Fruit fly (Drosophila melanogaster): ENCODE measurements around the gene Sox21a.

The Sox21a gene

DNA sequence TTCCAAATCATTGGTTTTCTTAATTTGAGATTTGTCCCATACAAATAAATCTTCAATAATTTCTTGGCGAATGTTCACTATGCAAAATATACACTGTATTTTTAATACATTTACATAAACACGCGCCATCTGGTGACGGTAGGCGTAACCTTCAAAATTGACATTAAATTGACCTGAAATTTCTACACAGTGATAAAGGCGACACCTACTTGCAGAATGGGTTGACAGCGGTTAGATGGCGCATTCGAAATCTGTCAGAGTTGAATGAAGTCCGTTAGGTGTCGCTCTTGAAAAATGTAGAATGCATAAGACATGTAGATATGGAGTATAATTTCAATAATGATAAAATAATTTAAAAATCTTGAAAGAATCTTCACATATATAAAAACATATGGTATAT is 3.5 kb upstream of the Sox21a start (continued):
- no peak for TF ChIP-seq Ets96B (tag; optimal IDR thresholded peaks at IDR 0.05)
- TF ChIP-seq CG1621 (tag; optimal IDR thresholded peaks at IDR 0.05): no peak
- no peak for TF ChIP-seq Gug (GFP tag; IDR thresholded peaks at IDR 0.05)
- TF ChIP-seq Hr38 (GFP tag; optimal IDR thresholded peaks at IDR 0.05): no peak
- no peak for TF ChIP-seq CG6276 (GFP tag; optimal IDR thresholded peaks at IDR 0.05)
- peak; percentile 35 for TF ChIP-seq Hr4 (GFP tag; optimal IDR thresholded peaks at IDR 0.05)
- TF ChIP-seq CG10631 (GFP tag; optimal IDR thresholded peaks at IDR 0.05): peak; percentile 32
- TF ChIP-seq CG8632 (GFP tag; optimal IDR thresholded peaks at IDR 0.05): no peak
- TF ChIP-seq CG6808 (GFP tag; optimal IDR thresholded peaks at IDR 0.05): no peak
- no peak for TF ChIP-seq ss (GFP tag; optimal IDR thresholded peaks at IDR 0.05)
- TF ChIP-seq spab (GFP tag; optimal IDR thresholded peaks at IDR 0.05): no peak
- TF ChIP-seq CG32006 (GFP tag; optimal IDR thresholded peaks at IDR 0.05): no peak
- TF ChIP-seq salr (GFP tag; optimal IDR thresholded peaks at IDR 0.05): peak in 1 of 2 experiments; percentile 43
- TF ChIP-seq Blimp-1 (GFP tag; optimal IDR thresholded peaks at IDR 0.05): no peak
- TF ChIP-seq OdsH (GFP tag; optimal IDR thresholded peaks at IDR 0.05): peak; percentile 44
- TF ChIP-seq lz (GFP tag; optimal IDR thresholded peaks at IDR 0.05): peak; percentile 76
- TF ChIP-seq topi (GFP tag; optimal IDR thresholded peaks at IDR 0.05): peak; percentile 58
- peak; percentile 56 for TF ChIP-seq esn (GFP tag; optimal IDR thresholded peaks at IDR 0.05)
- TF ChIP-seq svp (GFP tag): no peak
- no peak for TF ChIP-seq CG34406 (GFP tag; optimal IDR thresholded peaks at IDR 0.05)
- no peak for TF ChIP-seq CG8319 (GFP tag; optimal IDR thresholded peaks at IDR 0.05)

DNA sequence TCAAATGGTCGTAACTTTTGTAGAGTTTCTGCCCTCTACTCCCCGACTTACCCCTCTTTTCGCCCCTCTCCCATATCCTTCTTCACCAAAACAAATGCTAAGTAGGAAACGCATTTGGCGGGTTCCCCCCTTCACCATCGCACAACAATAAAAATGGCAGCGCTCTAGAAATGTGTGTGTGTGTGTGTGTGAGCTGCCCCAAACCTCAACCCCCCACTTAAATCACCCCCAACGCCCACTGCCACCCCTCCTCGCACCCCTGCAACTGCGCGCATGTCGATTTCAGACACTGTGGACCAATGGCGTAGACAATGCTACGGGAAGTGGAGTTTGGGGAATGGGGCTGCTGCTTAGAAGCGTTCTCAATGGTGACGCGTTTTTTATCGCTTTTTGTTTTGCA is 1.9 kb upstream of the Sox21a start:
- TF ChIP-seq Hr39 (GFP tag; optimal IDR thresholded peaks at IDR 0.05) (no peak), CG7368 (GFP tag; optimal IDR thresholded peaks at IDR 0.05) (peak; percentile 50)

dm6 chr3L:14104988-14105387 is 2.9 kb downstream of the Sox21a start:
- peak; percentile 40 for TF ChIP-seq fkh (GFP tag; optimal IDR thresholded peaks at IDR 0.05)
- no peak for TF ChIP-seq cyc (GFP tag; optimal IDR thresholded peaks at IDR 0.05)

- TF ChIP-seq svp (GFP tag): peak; percentile 58
- no peak for TF ChIP-seq CG6163 (GFP tag; IDR thresholded peaks at IDR 0.05)
- TF ChIP-seq eg (GFP tag; IDR thresholded peaks at IDR 0.05): no peak
- no peak for TF ChIP-seq CG10669 (GFP tag; optimal IDR thresholded peaks at IDR 0.05)
Measured at dm6 chr3L:14101421-14102130, 6.3 kb downstream of the Sox21a start.

- no peak for TF ChIP-seq dsx (GFP tag; optimal IDR thresholded peaks at IDR 0.05; ENCODE audit: poor library complexity, severe bottlenecking)
- TF ChIP-seq CG1621 (tag; optimal IDR thresholded peaks at IDR 0.05): no peak
- TF ChIP-seq svp (GFP tag): peak; percentile 97
Measured at dm6 chr3L:14100058-14100457, 7.9 kb downstream of the Sox21a start.

DNA sequence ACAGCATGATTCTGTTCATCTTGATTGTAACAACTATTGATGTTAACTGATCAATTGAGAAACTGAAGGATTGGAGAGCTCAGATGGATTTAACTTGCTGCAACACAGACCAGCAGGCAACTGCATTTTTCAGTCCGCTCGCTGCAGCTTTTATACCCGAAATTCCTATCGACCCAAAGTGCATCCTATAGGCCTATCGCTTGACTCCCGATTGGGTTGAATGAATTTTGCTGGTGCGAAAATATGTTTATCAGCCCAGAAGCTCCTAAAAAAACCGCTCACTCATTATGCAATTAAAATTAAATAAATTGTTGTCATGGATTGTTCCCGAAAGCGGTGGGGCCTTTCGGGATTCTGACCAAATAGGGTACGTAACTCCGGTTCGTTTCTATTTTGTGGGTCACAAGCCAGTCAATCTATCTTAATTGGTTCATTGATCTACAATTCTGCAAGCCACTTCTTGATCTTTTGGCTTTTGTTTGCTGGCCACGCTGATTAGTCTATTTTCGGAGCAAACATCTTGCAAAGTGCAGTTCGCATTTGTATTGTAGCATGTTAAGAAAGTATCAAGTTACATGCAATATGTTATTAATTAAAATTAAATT is 9.9 kb downstream of the Sox21a start, which contains the start of gene Fbp1:
TSS of gene Fbp1 (minus strand) at position 113 of the 605 bp plus-strand sequence.
- TF ChIP-seq svp (GFP tag): peak; percentile 99
- no peak for TF ChIP-seq CG3032 (tag; optimal IDR thresholded peaks at IDR 0.05)
- no peak for TF ChIP-seq acj6 (GFP tag; optimal IDR thresholded peaks at IDR 0.05)
